Fruit fly (Drosophila melanogaster) Kc167 (cell line): ENCODE results near the gene CG33127.

Experiments
- Myc ChIP-seq: fragments of >200 bp; optimal IDR thresholded peaks from 2 replicates; lab custom pipeline; 2017; ENCODE audit warnings: missing external identifiers
- Sin3A ChIP-seq: fragments of >200 bp; optimal IDR thresholded peaks from 2 replicates; lab custom pipeline; 2018; ENCODE audit warnings: missing external identifiers
- h ChIP-seq: fragments of >200 bp; optimal IDR thresholded peaks from 3 replicates; lab custom pipeline; 2018; ENCODE audit warnings: missing external identifiers

- TF ChIP-seq h (lab: Kevin White, UChicago) = no peak
- no peak for TF ChIP-seq Sin3A
- no peak for TF ChIP-seq Myc (lab: Kevin White, UChicago)
Measured at dm6 chr2L:322915-323314, 1.0 kb downstream of the CG33127 start.
